Fruit fly (Drosophila melanogaster): Measurements from ENCODE around the gene RpL30.

Gene RpL30

dm6 chr2L:19014032-19014880 lies 5.2 kb upstream of the RpL30 start (continued):
- TF ChIP-seq CG18619 (GFP tag; optimal IDR thresholded peaks at IDR 0.05) (peak; percentile 83), CG11560 (tag; IDR thresholded peaks at IDR 0.05) (0 out of 3 replicates have a peak, but pooled peaks have one; percentile 32), nmo (GFP tag; optimal IDR thresholded peaks at IDR 0.05) (peak; percentile 78), CG4820 (GFP tag; optimal IDR thresholded peaks at IDR 0.05) (peak; percentile 22), Myb (GFP tag; optimal IDR thresholded peaks at IDR 0.05) (peak; percentile 4), Nf-YC (tag; optimal IDR thresholded peaks at IDR 0.05) (peak; percentile 76), ewg (GFP tag; optimal IDR thresholded peaks at IDR 0.05) (peak; percentile 64), crp (GFP tag; optimal IDR thresholded peaks at IDR 0.05) (peak in 1 of 2 experiments; percentile 20), Ada2b (GFP tag; IDR thresholded peaks at IDR 0.05) (peak; percentile 44; the same call in 1 of the 2 replicates), ssp (GFP tag; IDR thresholded peaks at IDR 0.05) (0 out of 2 replicates have a peak, but pooled peaks have one; percentile 11), CG15269 (tag; optimal IDR thresholded peaks at IDR 0.05) (peak; percentile 85), H15 (GFP tag; IDR thresholded peaks at IDR 0.05) (0 out of 3 replicates have a peak, but pooled peaks have one; percentile 16), CG16779 (GFP tag; IDR thresholded peaks at IDR 0.05) (no peak), CG11723 (GFP tag; optimal IDR thresholded peaks at IDR 0.05) (peak; percentile 62), Hmr (GFP tag; optimal IDR thresholded peaks at IDR 0.05) (peak; percentile 91), CG30403 (GFP tag; optimal IDR thresholded peaks at IDR 0.05) (peak; percentile 73), Nf-YA (GFP tag; IDR thresholded peaks at IDR 0.05) (no peak), Dip2 (GFP tag; IDR thresholded peaks at IDR 0.05) (no peak), CG5953 (GFP tag; IDR thresholded peaks at IDR 0.05) (no peak), CG15601 (tag; optimal IDR thresholded peaks at IDR 0.05) (peak; percentile 66), tna (GFP tag; IDR thresholded peaks at IDR 0.05; ENCODE audit: partially characterized antibody) (no peak), Hr78 (GFP tag; optimal IDR thresholded peaks at IDR 0.05) (peak in 1 of 2 experiments; percentile 26), org-1 (GFP tag; optimal IDR thresholded peaks at IDR 0.05) (peak; percentile 78), ham (GFP tag; IDR thresholded peaks at IDR 0.05) (no peak), CG10979 (tag; optimal IDR thresholded peaks at IDR 0.05) (peak; percentile 69), eyg (GFP tag; optimal IDR thresholded peaks at IDR 0.05) (no peak), CG1233 (GFP tag; optimal IDR thresholded peaks at IDR 0.05) (peak; percentile 74), mld (GFP tag; IDR thresholded peaks at IDR 0.05; ENCODE audit: partially characterized antibody) (no peak), repo (GFP tag; optimal IDR thresholded peaks at IDR 0.05) (no peak), CG3847 (GFP tag; IDR thresholded peaks at IDR 0.05) (peak; percentile 50; the same call in 1 of the 2 replicates), CG15073 (GFP tag; optimal IDR thresholded peaks at IDR 0.05) (no peak), Med (GFP tag) (peak; percentile 65), slp2 (GFP tag; optimal IDR thresholded peaks at IDR 0.05) (no peak), Dbx (GFP tag; IDR thresholded peaks at IDR 0.05) (peak; percentile 58), jing (GFP tag; optimal IDR thresholded peaks at IDR 0.05) (peak; percentile 4), gt (GFP tag; IDR thresholded peaks at IDR 0.05) (no peak), CG8944 (GFP tag; optimal IDR thresholded peaks at IDR 0.05) (no peak), CrebB (tag; optimal IDR thresholded peaks at IDR 0.05) (peak; percentile 21), Dek (tag; optimal IDR thresholded peaks at IDR 0.05) (peak; percentile 74), CG7556 (GFP tag; optimal IDR thresholded peaks at IDR 0.05) (peak; percentile 94), CG2120 (GFP tag; optimal IDR thresholded peaks at IDR 0.05) (peak; percentile 75), bcd (GFP tag; optimal IDR thresholded peaks at IDR 0.05) (peak; percentile 80), CG32532 (GFP tag; IDR thresholded peaks at IDR 0.05) (peak; percentile 42; the same call in 1 of the 2 replicates), CG12155 (GFP tag; optimal IDR thresholded peaks at IDR 0.05) (peak; percentile 18), ken (GFP tag; IDR thresholded peaks at IDR 0.05) (no peak), CG7372 (GFP tag; IDR thresholded peaks at IDR 0.05) (0 out of 2 replicates have a peak, but pooled peaks have one; percentile 48), CG12942 (GFP tag; optimal IDR thresholded peaks at IDR 0.05) (peak; percentile 15), CG4360 (GFP tag; IDR thresholded peaks at IDR 0.05) (no peak), maf-S (GFP tag; optimal IDR thresholded peaks at IDR 0.05) (no peak)

Data from whole organism, embryonic.